In the genomic region with DNA sequence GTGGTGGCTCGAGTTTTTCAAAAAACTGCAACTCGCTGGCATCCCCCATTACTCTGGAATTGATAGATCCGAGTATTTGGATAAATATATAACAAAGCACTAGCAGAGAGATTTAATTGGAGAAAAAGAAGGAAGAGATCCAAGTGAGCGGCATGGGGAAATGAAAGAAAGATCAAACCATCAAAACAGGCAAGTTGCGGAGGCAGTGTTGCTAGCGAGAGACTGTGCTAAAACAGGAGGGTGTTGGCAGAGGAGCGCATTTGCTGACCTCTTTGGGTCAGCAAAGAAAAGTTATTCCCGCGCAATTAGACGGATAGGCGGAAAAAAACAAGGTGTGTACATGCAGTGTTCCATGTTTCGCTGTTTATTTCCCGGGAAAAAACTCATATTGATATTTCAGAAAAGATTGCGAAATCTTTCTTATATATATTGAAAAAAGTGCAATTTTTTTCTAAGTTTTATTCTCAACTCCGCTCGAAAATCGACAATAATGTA, we compare ENCODE assay signal across 2 worm cellular contexts.
TF ChIP-seq lines count a peak whose summit lies in the region.

A gene (minus strand): TSS at position 51 of the 495 bp plus-strand sequence.

TF ChIP-seq in whole organism, L2 larva, 48 proteins besides CTCF, POLR2A, EP300 and RAD21 (continued from another document):
- peak; percentile 84 for TF ChIP-seq lin-13 (GFP tag; optimal IDR thresholded peaks at IDR 0.05; lab: Kevin White, UChicago)
- TF ChIP-seq lin-39 (tag; optimal IDR thresholded peaks at IDR 0.05; lab: Kevin White, UChicago) = no peak
- TF ChIP-seq lsy-2 (tag; optimal IDR thresholded peaks at IDR 0.05; lab: Kevin White, UChicago) = peak; percentile 12 to 84
- TF ChIP-seq nhr-237 (tag; optimal IDR thresholded peaks at IDR 0.05; lab: Kevin White, UChicago) = no peak
- peak; percentile 39 for TF ChIP-seq ztf-4 (tag; optimal IDR thresholded peaks at IDR 0.05; lab: Kevin White, UChicago)
- peak; percentile 84 for TF ChIP-seq sma-9 (GFP tag; optimal IDR thresholded peaks at IDR 0.05; lab: Kevin White, UChicago)
- no peak for TF ChIP-seq sma-9 (tag; optimal IDR thresholded peaks at IDR 0.05; lab: Kevin White, UChicago)
- TF ChIP-seq blmp-1 (tag; optimal IDR thresholded peaks at IDR 0.05; lab: Kevin White, UChicago; ENCODE audit: insufficient read depth) = peak; percentile 34
- peak; percentile 53 for TF ChIP-seq egl-27 (tag; optimal IDR thresholded peaks at IDR 0.05; lab: Kevin White, UChicago)
- TF ChIP-seq skn-1 (tag; optimal IDR thresholded peaks at IDR 0.05; lab: Kevin White, UChicago) = no peak
- TF ChIP-seq elt-1 (tag; optimal IDR thresholded peaks at IDR 0.05; lab: Kevin White, UChicago) = no peak
- peak; percentile 73 for TF ChIP-seq lin-11 (tag; optimal IDR thresholded peaks at IDR 0.05; lab: Kevin White, UChicago)
- TF ChIP-seq mab-5 (tag; optimal IDR thresholded peaks at IDR 0.05; lab: Kevin White, UChicago) = peak; percentile 51
- no peak for TF ChIP-seq ama-1 (optimal IDR thresholded peaks at IDR 0.05; lab: Kevin White, UChicago)
- no peak for TF ChIP-seq ZK546.5 (tag; optimal IDR thresholded peaks at IDR 0.05; lab: Kevin White, UChicago)
- TF ChIP-seq crh-2 (tag; optimal IDR thresholded peaks at IDR 0.05; lab: Kevin White, UChicago) = peak; percentile 80
- TF ChIP-seq Y55F3AM.14 (GFP tag; optimal IDR thresholded peaks at IDR 0.05; lab: Kevin White, UChicago) = peak; percentile 10
- no peak for TF ChIP-seq unc-39 (tag; optimal IDR thresholded peaks at IDR 0.05; lab: Kevin White, UChicago)
- no peak for TF ChIP-seq peb-1 (tag; optimal IDR thresholded peaks at IDR 0.05; lab: Kevin White, UChicago)
- TF ChIP-seq mdl-1 (tag; optimal IDR thresholded peaks at IDR 0.05; lab: Kevin White, UChicago) = peak in 1 of 2 experiments; percentile 16
- TF ChIP-seq C34F6.9 (tag; optimal IDR thresholded peaks at IDR 0.05; lab: Kevin White, UChicago) = peak; percentile 89
- no peak for TF ChIP-seq nhr-11 (tag; optimal IDR thresholded peaks at IDR 0.05; lab: Kevin White, UChicago)
- peak; percentile 63 for TF ChIP-seq fos-1 (tag; optimal IDR thresholded peaks at IDR 0.05; lab: Kevin White, UChicago)
- TF ChIP-seq sem-4 (tag; optimal IDR thresholded peaks at IDR 0.05; lab: Kevin White, UChicago) = peak; percentile 85
- TF ChIP-seq F13H6.1 (tag; optimal IDR thresholded peaks at IDR 0.05; lab: Kevin White, UChicago) = peak; percentile 73
- TF ChIP-seq gmeb-1 (tag; optimal IDR thresholded peaks at IDR 0.05; lab: Kevin White, UChicago) = peak; percentile 76

TF ChIP-seq in whole organism, L4 larva, 104 proteins besides CTCF, POLR2A, EP300 and RAD21 (continued from another document):
- TF ChIP-seq cey-2 (tag; optimal IDR thresholded peaks at IDR 0.05; lab: Kevin White, UChicago; ENCODE audit: borderline replicate concordance, insufficient read depth) (no peak), mxl-3 (GFP tag; optimal IDR thresholded peaks at IDR 0.05; lab: Kevin White, UChicago) (peak; percentile 72), nhr-41 (GFP tag; IDR thresholded peaks at IDR 0.05; lab: Robert Waterston, UW) (no peak), daf-16 (GFP tag; optimal IDR thresholded peaks at IDR 0.05; lab: Kevin White, UChicago) (peak in 1 of 2 experiments; percentile 60), daf-16 (tag; optimal IDR thresholded peaks at IDR 0.05; lab: Kevin White, UChicago) (peak; percentile 47), dmd-9 (GFP tag; IDR thresholded peaks at IDR 0.05; lab: Robert Waterston, UW) (no peak), vab-7 (GFP tag; IDR thresholded peaks at IDR 0.05; lab: Robert Waterston, UW) (no peak), lsy-2 (tag; optimal IDR thresholded peaks at IDR 0.05; lab: Kevin White, UChicago) (peak; percentile 8 to 81), snpc-1.2 (GFP tag; IDR thresholded peaks at IDR 0.05; lab: Robert Waterston, UW) (no peak), egl-27 (tag; optimal IDR thresholded peaks at IDR 0.05; lab: Kevin White, UChicago) (no peak), gei-8 (GFP tag; optimal IDR thresholded peaks at IDR 0.05; lab: Kevin White, UChicago) (no peak), spr-1 (tag; optimal IDR thresholded peaks at IDR 0.05; lab: Kevin White, UChicago) (peak; percentile 9), ama-1 (optimal IDR thresholded peaks at IDR 0.05; lab: Kevin White, UChicago) (no peak), nhr-25 (tag; optimal IDR thresholded peaks at IDR 0.05; lab: Kevin White, UChicago; ENCODE audit: borderline replicate concordance, insufficient read depth) (no peak), mes-2 (tag; optimal IDR thresholded peaks at IDR 0.05; lab: Kevin White, UChicago; ENCODE audit: poor library complexity, severe bottlenecking) (peak; percentile 86), arid-1 (GFP tag; conservative IDR thresholded peaks at IDR 0.05; lab: Robert Waterston, UW) (0 out of 2 replicates have a peak, but pooled peaks have one; percentile 30), F26F4.8 (GFP tag; conservative IDR thresholded peaks at IDR 0.05; lab: Robert Waterston, UW) (no peak), Y105C5A.15 (GFP tag; IDR thresholded peaks at IDR 0.05; lab: Robert Waterston, UW) (no peak), T20F7.1 (GFP tag; optimal IDR thresholded peaks at IDR 0.05; lab: Kevin White, UChicago) (no peak), unc-62 (GFP tag; optimal IDR thresholded peaks at IDR 0.05 in 1 of 2; lab: Kevin White, UChicago) (peak in 1 of 2 experiments; percentile 79), unc-62 (tag; optimal IDR thresholded peaks at IDR 0.05; lab: Kevin White, UChicago) (no peak), Y75B8A.6 (GFP tag; IDR thresholded peaks at IDR 0.05; lab: Robert Waterston, UW) (no peak), zip-11 (GFP tag; IDR thresholded peaks at IDR 0.05; lab: Robert Waterston, UW) (no peak), R02D3.7 (tag; optimal IDR thresholded peaks at IDR 0.05; lab: Kevin White, UChicago) (no peak), egl-43 (GFP tag; IDR thresholded peaks at IDR 0.05; lab: Robert Waterston, UW) (no peak), nhr-102 (tag; optimal IDR thresholded peaks at IDR 0.05; lab: Kevin White, UChicago) (peak; percentile 13), Y48G9A.11 (GFP tag; IDR thresholded peaks at IDR 0.05; lab: Robert Waterston, UW) (no peak), mep-1 (tag; optimal IDR thresholded peaks at IDR 0.05; lab: Kevin White, UChicago) (peak; percentile 79), jun-1 (tag; optimal IDR thresholded peaks at IDR 0.05; lab: Kevin White, UChicago) (no peak), lin-1 (GFP tag; IDR thresholded peaks at IDR 0.05; lab: Robert Waterston, UW) (0 out of 2 replicates have a peak, but pooled peaks have one; percentile 13), lim-7 (GFP tag; IDR thresholded peaks at IDR 0.05; lab: Robert Waterston, UW) (no peak), nhr-42 (GFP tag; IDR thresholded peaks at IDR 0.05; lab: Robert Waterston, UW) (peak; percentile 47; the same call in 1 of the 2 replicates), madf-5 (GFP tag; IDR thresholded peaks at IDR 0.05; lab: Robert Waterston, UW) (no peak), nhr-76 (tag; optimal IDR thresholded peaks at IDR 0.05; lab: Kevin White, UChicago) (no peak), lin-39 (tag; optimal IDR thresholded peaks at IDR 0.05; lab: Kevin White, UChicago) (no peak), unc-39 (tag; optimal IDR thresholded peaks at IDR 0.05; lab: Kevin White, UChicago) (no peak), pha-4 (GFP tag; IDR thresholded peaks at IDR 0.05; lab: Robert Waterston, UW) (no peak), pha-4 (tag; optimal IDR thresholded peaks at IDR 0.05; lab: Kevin White, UChicago) (peak; percentile 45), nhr-11 (tag; optimal IDR thresholded peaks at IDR 0.05; lab: Kevin White, UChicago) (peak; percentile 76), aly-2 (tag; optimal IDR thresholded peaks at IDR 0.05; lab: Kevin White, UChicago) (no peak), dpl-1 (GFP tag; optimal IDR thresholded peaks at IDR 0.05; lab: Kevin White, UChicago) (peak; percentile 72), mdt-29 (GFP tag; IDR thresholded peaks at IDR 0.05; lab: Robert Waterston, UW) (no peak), daf-8 (GFP tag; IDR thresholded peaks at IDR 0.05; lab: Robert Waterston, UW) (no peak), ceh-28 (tag; optimal IDR thresholded peaks at IDR 0.05; lab: Kevin White, UChicago) (no peak), ceh-44 (GFP tag; IDR thresholded peaks at IDR 0.05; lab: Robert Waterston, UW) (no peak), nhr-6 (tag; optimal IDR thresholded peaks at IDR 0.05; lab: Kevin White, UChicago) (peak; percentile 17), rbr-2 (tag; optimal IDR thresholded peaks at IDR 0.05; lab: Kevin White, UChicago) (peak; percentile 62), pqm-1 (tag; optimal IDR thresholded peaks at IDR 0.05; lab: Kevin White, UChicago) (no peak), ceh-32 (tag; optimal IDR thresholded peaks at IDR 0.05; lab: Kevin White, UChicago; ENCODE audit: poor library complexity) (no peak), skn-1 (tag; optimal IDR thresholded peaks at IDR 0.05; lab: Kevin White, UChicago) (no peak), lir-3 (tag; optimal IDR thresholded peaks at IDR 0.05; lab: Kevin White, UChicago) (no peak), tag-97 (GFP tag; IDR thresholded peaks at IDR 0.05; lab: Robert Waterston, UW) (no peak), hlh-30 (tag; optimal IDR thresholded peaks at IDR 0.05; lab: Kevin White, UChicago; ENCODE audit: insufficient read depth) (peak; percentile 81), zfp-2 (tag; optimal IDR thresholded peaks at IDR 0.05; lab: Kevin White, UChicago) (no peak), F44E2.7 (GFP tag; IDR thresholded peaks at IDR 0.05; lab: Robert Waterston, UW) (no peak), mxl-2 (GFP tag; conservative IDR thresholded peaks at IDR 0.05; lab: Robert Waterston, UW) (no peak), ztf-11 (tag; optimal IDR thresholded peaks at IDR 0.05; lab: Kevin White, UChicago) (no peak), hlh-11 (tag; optimal IDR thresholded peaks at IDR 0.05; lab: Kevin White, UChicago) (peak; percentile 85), set-16 (GFP tag; IDR thresholded peaks at IDR 0.05; lab: Robert Waterston, UW) (no peak), sdz-12 (GFP tag; optimal IDR thresholded peaks at IDR 0.05; lab: Kevin White, UChicago) (no peak), hmg-1.1 (GFP tag; IDR thresholded peaks at IDR 0.05; lab: Robert Waterston, UW) (peak; percentile 73), unc-130 (GFP tag; optimal IDR thresholded peaks at IDR 0.05; lab: Kevin White, UChicago) (no peak), ZK337.2 (GFP tag; IDR thresholded peaks at IDR 0.05; lab: Robert Waterston, UW) (no peak), ctbp-1 (GFP tag; IDR thresholded peaks at IDR 0.05; lab: Robert Waterston, UW) (no peak; the same call in 1 of the 2 replicates), lin-15B (tag; optimal IDR thresholded peaks at IDR 0.05; lab: Kevin White, UChicago) (no peak), F10B5.3 (tag; optimal IDR thresholded peaks at IDR 0.05; lab: Kevin White, UChicago) (no peak), ceh-82 (tag; optimal IDR thresholded peaks at IDR 0.05; lab: Kevin White, UChicago) (no peak), ceh-62 (tag; optimal IDR thresholded peaks at IDR 0.05; lab: Kevin White, UChicago) (no peak), daf-12 (tag; optimal IDR thresholded peaks at IDR 0.05; lab: Kevin White, UChicago) (no peak), ZK546.5 (tag; optimal IDR thresholded peaks at IDR 0.05; lab: Kevin White, UChicago) (no peak), php-3 (GFP tag; IDR thresholded peaks at IDR 0.05; lab: Robert Waterston, UW) (no peak), fkh-10 (GFP tag; optimal IDR thresholded peaks at IDR 0.05; lab: Kevin White, UChicago) (no peak), snpc-4 (tag; optimal IDR thresholded peaks at IDR 0.05; lab: Kevin White, UChicago) (no peak), nhr-28 (tag; optimal IDR thresholded peaks at IDR 0.05; lab: Kevin White, UChicago) (peak; percentile 70), ces-1 (GFP tag; optimal IDR thresholded peaks at IDR 0.05; lab: Kevin White, UChicago) (no peak), spr-3 (GFP tag; optimal IDR thresholded peaks at IDR 0.05; lab: Kevin White, UChicago) (no peak), T26A8.4 (GFP tag; IDR thresholded peaks at IDR 0.05; lab: Robert Waterston, UW) (peak; percentile 58; the same call in 1 of the 2 replicates), aha-1 (tag; lab: Kevin White, UChicago) (peak; percentile 98), dmd-8 (GFP tag; IDR thresholded peaks at IDR 0.05; lab: Robert Waterston, UW) (no peak), daf-19 (GFP tag; conservative IDR thresholded peaks at IDR 0.05; lab: Robert Waterston, UW) (no peak), saeg-2 (GFP tag; IDR thresholded peaks at IDR 0.05; lab: Robert Waterston, UW) (no peak), dve-1 (tag; optimal IDR thresholded peaks at IDR 0.05; lab: Kevin White, UChicago; ENCODE audit: insufficient read depth) (peak; percentile 75)
